Worm (Caenorhabditis elegans): ENCODE measurements around the gene nlp-5.

The nlp-5 gene

DNA sequence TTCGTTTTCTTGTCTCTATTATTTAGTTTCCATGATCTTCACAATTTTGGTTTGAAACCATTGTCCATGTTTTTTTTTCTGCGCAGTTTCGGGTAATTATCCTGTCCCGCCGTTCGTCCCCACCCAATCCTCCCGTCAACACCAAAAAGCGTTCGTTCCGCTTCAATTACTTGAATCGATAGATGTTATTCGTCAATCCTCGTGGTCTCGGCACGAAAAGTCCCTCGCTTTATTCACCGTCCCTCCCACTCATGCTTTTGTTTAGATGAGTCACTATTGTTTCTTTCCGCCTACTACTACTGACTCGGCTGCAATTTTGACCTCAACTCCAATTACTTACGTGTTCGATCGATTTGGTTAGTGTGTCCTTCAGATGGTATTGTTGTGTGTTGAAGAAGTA is 14.8 kb upstream of the nlp-5 start:
- TF ChIP-seq odd-2 (tag; optimal IDR thresholded peaks at IDR 0.05) (no peak), ceh-48 (tag; optimal IDR thresholded peaks at IDR 0.05) (no peak), mec-3 (tag; optimal IDR thresholded peaks at IDR 0.05; ENCODE audit: borderline replicate concordance) (no peak), ztf-16 (tag; optimal IDR thresholded peaks at IDR 0.05) (no peak), sox-2 (GFP tag; IDR thresholded peaks at IDR 0.05) (peak; percentile 32; the same call in 1 of the 2 replicates), lin-11 (tag; optimal IDR thresholded peaks at IDR 0.05) (no peak), C08G9.2 (tag; optimal IDR thresholded peaks at IDR 0.05) (no peak), ceh-31 (tag; optimal IDR thresholded peaks at IDR 0.05) (peak; percentile 59), ceh-18 (tag; optimal IDR thresholded peaks at IDR 0.05) (no peak), nhr-11 (tag; optimal IDR thresholded peaks at IDR 0.05) (no peak), nfya-1 (tag; optimal IDR thresholded peaks at IDR 0.05) (no peak), K09A11.1 (tag; optimal IDR thresholded peaks at IDR 0.05; ENCODE audit: insufficient read depth) (no peak), pax-1 (tag; optimal IDR thresholded peaks at IDR 0.05) (peak; percentile 87), unc-55 (GFP tag; optimal IDR thresholded peaks at IDR 0.05) (no peak)

DNA sequence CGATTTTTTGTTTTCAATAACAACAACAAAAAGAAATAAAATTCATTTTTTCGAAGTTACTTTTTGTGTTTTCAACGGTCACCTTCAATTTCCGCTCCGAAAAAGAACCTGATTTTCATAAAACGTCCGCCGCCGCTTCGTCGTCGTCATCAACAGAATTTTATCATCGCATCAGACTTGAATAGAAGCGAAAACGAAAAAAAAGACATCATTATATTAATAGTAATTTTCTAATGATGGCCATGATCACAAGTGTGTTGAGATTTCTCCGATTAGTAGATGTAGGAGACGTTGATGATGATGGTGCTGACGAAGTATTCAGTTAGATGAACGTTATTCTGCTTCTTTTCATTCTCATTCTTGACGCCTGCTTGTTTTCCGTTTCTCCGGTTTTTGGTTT is 14.3 kb upstream of the nlp-5 start:
- TF ChIP-seq F13H6.1 (tag; optimal IDR thresholded peaks at IDR 0.05) (no peak), unc-3 (GFP tag; conservative IDR thresholded peaks at IDR 0.05) (no peak), unc-3 (tag; optimal IDR thresholded peaks at IDR 0.05) (no peak), hlh-15 (tag; optimal IDR thresholded peaks at IDR 0.05) (no peak), odd-2 (tag; optimal IDR thresholded peaks at IDR 0.05) (no peak), C38D4.7 (GFP tag; optimal IDR thresholded peaks at IDR 0.05) (no peak), ceh-31 (tag; optimal IDR thresholded peaks at IDR 0.05) (no peak), hlh-6 (tag; optimal IDR thresholded peaks at IDR 0.05) (no peak), hlh-8 (tag; optimal IDR thresholded peaks at IDR 0.05) (no peak), ceh-19 (GFP tag; optimal IDR thresholded peaks at IDR 0.05) (no peak), ref-2 (tag; optimal IDR thresholded peaks at IDR 0.05) (no peak), lim-6 (tag; optimal IDR thresholded peaks at IDR 0.05) (no peak), Y22D7AL.16 (tag; optimal IDR thresholded peaks at IDR 0.05) (no peak), pag-3 (tag; optimal IDR thresholded peaks at IDR 0.05; ENCODE audit: borderline replicate concordance) (no peak), che-1 (tag; optimal IDR thresholded peaks at IDR 0.05) (no peak), npax-4 (tag; optimal IDR thresholded peaks at IDR 0.05) (no peak), elt-4 (tag; optimal IDR thresholded peaks at IDR 0.05) (no peak), K02D7.2 (tag; optimal IDR thresholded peaks at IDR 0.05) (no peak), ceh-45 (GFP tag; IDR thresholded peaks at IDR 0.05) (no peak), elt-2 (tag; optimal IDR thresholded peaks at IDR 0.05) (no peak)

DNA sequence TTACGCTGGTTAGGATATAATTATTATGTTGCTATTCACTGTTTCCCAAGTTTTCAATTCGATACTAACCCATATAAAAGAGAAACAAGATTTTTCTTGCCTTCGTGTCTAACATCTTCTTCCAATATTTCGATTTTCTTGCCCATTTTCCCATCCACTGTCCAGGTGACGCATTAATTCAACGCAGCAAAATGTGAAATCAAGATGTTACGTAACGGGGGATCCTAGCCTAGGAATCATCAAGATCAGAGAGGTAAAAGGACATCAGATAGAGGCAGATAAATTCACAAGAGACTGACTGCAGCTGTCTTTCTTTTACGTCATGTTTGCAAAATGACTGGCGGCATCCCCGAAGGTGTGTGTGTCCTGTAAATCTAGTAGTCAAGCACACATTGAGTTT is 13.6 kb upstream of the nlp-5 start:
- no peak for TF ChIP-seq lim-6 (tag; optimal IDR thresholded peaks at IDR 0.05)
- no peak for TF ChIP-seq che-1 (tag; optimal IDR thresholded peaks at IDR 0.05)
- no peak for TF ChIP-seq ceh-22 (tag; optimal IDR thresholded peaks at IDR 0.05)
- no peak for TF ChIP-seq ceh-19 (GFP tag; optimal IDR thresholded peaks at IDR 0.05)
- no peak for TF ChIP-seq K02D7.2 (tag; optimal IDR thresholded peaks at IDR 0.05)
- no peak for TF ChIP-seq ceh-34 (tag; optimal IDR thresholded peaks at IDR 0.05)
- TF ChIP-seq ceh-9 (tag; optimal IDR thresholded peaks at IDR 0.05), result no peak
- no peak for TF ChIP-seq ceh-18 (tag; optimal IDR thresholded peaks at IDR 0.05)
- TF ChIP-seq npax-4 (tag; optimal IDR thresholded peaks at IDR 0.05), result no peak
- no peak for TF ChIP-seq unc-86 (tag; optimal IDR thresholded peaks at IDR 0.05)
- no peak for TF ChIP-seq ahr-1 (tag; optimal IDR thresholded peaks at IDR 0.05)
- no peak for TF ChIP-seq pat-9 (tag; optimal IDR thresholded peaks at IDR 0.05)
- TF ChIP-seq ceh-30 (tag; optimal IDR thresholded peaks at IDR 0.05), result no peak
- no peak for TF ChIP-seq Y22D7AL.16 (tag; optimal IDR thresholded peaks at IDR 0.05)
- no peak for TF ChIP-seq T23F11.4 (GFP tag; optimal IDR thresholded peaks at IDR 0.05)
- TF ChIP-seq sox-2 (GFP tag; IDR thresholded peaks at IDR 0.05), result no peak
- no peak for TF ChIP-seq nhr-232 (tag; optimal IDR thresholded peaks at IDR 0.05)
- TF ChIP-seq ets-4 (tag; optimal IDR thresholded peaks at IDR 0.05), result no peak
- TF ChIP-seq dve-1 (tag; optimal IDR thresholded peaks at IDR 0.05), result no peak
- no peak for TF ChIP-seq unc-55 (GFP tag; optimal IDR thresholded peaks at IDR 0.05)

Data from whole organism, late embryonic.